Worm (Caenorhabditis elegans) whole organism, midembryonic: ENCODE results near the gene C43D7.4.

Experiments
- T22C8.4 ChIP-seq: fragments of 200-800 bp; sonication (Bioruptor generic); IDR thresholded peaks from 2 replicates; pipeline ENCODE4 v1.3.6; 2022; ENCODE audit warnings: missing genetic modification characterization, missing compliant biosample characterization
- cog-1 ChIP-seq: sonication (generic microtip); optimal IDR thresholded peaks from 2 replicates; lab custom pipeline; 2016; ENCODE audit warnings: missing genetic modification characterization, missing compliant biosample characterization
- flt-1 ChIP-seq: fragments of 200-800 bp; sonication (Bioruptor generic); IDR thresholded peaks from 2 replicates; pipeline ENCODE4 v1.3.6; 2022; ENCODE audit warnings: missing genetic modification characterization, missing compliant biosample characterization
- klf-2 ChIP-seq: fragments of 200-800 bp; sonication (Bioruptor generic); conservative IDR thresholded peaks from 2 replicates; pipeline ENCODE4 v1.3.6; 2022; ENCODE audit warnings: missing genetic modification reagents, missing genetic modification characterization, missing compliant biosample characterization
- med-1 ChIP-seq: sonication (generic microtip); optimal IDR thresholded peaks from 2 replicates; lab custom pipeline; 2017; ENCODE audit warnings: missing genetic modification characterization, mild to moderate bottlenecking, missing compliant biosample characterization, antibody characterized with exemption, missing genetic modification reagents; ENCODE audit not compliant: insufficient read depth
- ref-1 ChIP-seq: fragments of 200-800 bp; sonication (Bioruptor generic); conservative IDR thresholded peaks from 2 replicates; pipeline ENCODE4 v1.3.6; 2022; ENCODE audit warnings: missing genetic modification reagents, missing genetic modification characterization, missing compliant biosample characterization
- tab-1 ChIP-seq: fragments of 200-800 bp; sonication (Bioruptor generic); IDR thresholded peaks from 2 replicates; pipeline ENCODE4 v1.3.6; 2022; ENCODE audit warnings: missing genetic modification characterization, missing compliant biosample characterization
- ztf-23 ChIP-seq: fragments of 200-800 bp; sonication (Bioruptor generic); IDR thresholded peaks from 2 replicates; pipeline ENCODE4 v1.3.6; 2022; ENCODE audit warnings: missing genetic modification reagents, missing genetic modification characterization, missing compliant biosample characterization
- ztf-29 ChIP-seq: fragments of 200-800 bp; sonication (Bioruptor generic); IDR thresholded peaks from 2 replicates; pipeline ENCODE4 v1.3.6; 2022; ENCODE audit warnings: missing genetic modification reagents, missing genetic modification characterization, missing compliant biosample characterization

The C43D7.4 gene

ce11 chrV:19322387-19322786, at the start of gene C43D7.4:
Gene C43D7.4, minus strand, starts transcription at chrV:19322487.
- TF ChIP-seq med-1 (GFP tag; lab: Kevin White, UChicago) (no peak), klf-2 (GFP tag; lab: Robert Waterston, UW) (no peak), cog-1 (no peak), ztf-29 (GFP tag; lab: Robert Waterston, UW) (no peak), tab-1 (no peak), T22C8.4 (GFP tag; lab: Robert Waterston, UW) (no peak), ztf-23 (GFP tag; lab: Robert Waterston, UW) (no peak), ref-1 (no peak), flt-1 (no peak)

ce11 chrV:19371777-19372176, 49.5 kb upstream of the C43D7.4 start:
- TF ChIP-seq ztf-23 (GFP tag; lab: Robert Waterston, UW), result no peak
- 0 out of 2 replicates have a peak, but pooled peaks have one; percentile 3 for TF ChIP-seq T22C8.4 (GFP tag; lab: Robert Waterston, UW)

ce11 chrV:19371253-19371652, 49.0 kb upstream of the C43D7.4 start, which contains the start of gene Y43F8A.2:
Gene Y43F8A.2, plus strand, starts transcription at chrV:19371553.
- TF ChIP-seq klf-2 (GFP tag; lab: Robert Waterston, UW) (no peak), ztf-23 (GFP tag; lab: Robert Waterston, UW) (no peak), cog-1 (no peak), ztf-29 (GFP tag; lab: Robert Waterston, UW) (no peak), T22C8.4 (GFP tag; lab: Robert Waterston, UW) (peak; percentile 10; the same call in 1 of the 2 replicates), med-1 (GFP tag; lab: Kevin White, UChicago) (no peak)

ce11 chrV:19370189-19370588, 47.9 kb upstream of the C43D7.4 start, which contains the start of gene Y43F8A.1:
Gene Y43F8A.1, plus strand, starts transcription at chrV:19370489.
- no peak for TF ChIP-seq klf-2 (GFP tag; lab: Robert Waterston, UW)
- TF ChIP-seq ztf-23 (GFP tag; lab: Robert Waterston, UW), result no peak
- TF ChIP-seq flt-1, result no peak
- TF ChIP-seq tab-1, result no peak
- TF ChIP-seq ztf-29 (GFP tag; lab: Robert Waterston, UW), result no peak
- no peak for TF ChIP-seq T22C8.4 (GFP tag; lab: Robert Waterston, UW)
- TF ChIP-seq med-1 (GFP tag; lab: Kevin White, UChicago), result no peak
- TF ChIP-seq ref-1, result no peak

- TF ChIP-seq cog-1 (no peak), med-1 (GFP tag; lab: Kevin White, UChicago) (no peak), ztf-29 (GFP tag; lab: Robert Waterston, UW) (no peak), ztf-23 (GFP tag; lab: Robert Waterston, UW) (no peak)
Measured at ce11 chrV:19362568-19362967, 40.3 kb upstream of the C43D7.4 start, which contains the start of gene C14B4.2. Gene C14B4.2, minus strand, starts transcription at chrV:19362668.

ce11 chrV:19358039-19358438, 35.8 kb upstream of the C43D7.4 start:
- TF ChIP-seq med-1 (GFP tag; lab: Kevin White, UChicago), result no peak
- no peak for TF ChIP-seq ztf-29 (GFP tag; lab: Robert Waterston, UW)
- no peak for TF ChIP-seq tab-1
- no peak for TF ChIP-seq T22C8.4 (GFP tag; lab: Robert Waterston, UW)
- no peak; the same call in 1 of the 2 replicates for TF ChIP-seq flt-1
- no peak for TF ChIP-seq cog-1
- no peak for TF ChIP-seq ref-1
- TF ChIP-seq klf-2 (GFP tag; lab: Robert Waterston, UW), result no peak
- TF ChIP-seq ztf-23 (GFP tag; lab: Robert Waterston, UW), result no peak

ce11 chrV:19356717-19357116, 34.4 kb upstream of the C43D7.4 start:
- TF ChIP-seq med-1 (GFP tag; lab: Kevin White, UChicago), result no peak
- TF ChIP-seq tab-1, result no peak
- no peak for TF ChIP-seq ref-1
- no peak for TF ChIP-seq T22C8.4 (GFP tag; lab: Robert Waterston, UW)
- TF ChIP-seq ztf-23 (GFP tag; lab: Robert Waterston, UW), result no peak
- no peak for TF ChIP-seq klf-2 (GFP tag; lab: Robert Waterston, UW)
- TF ChIP-seq flt-1, result no peak
- TF ChIP-seq cog-1, result no peak
- TF ChIP-seq ztf-29 (GFP tag; lab: Robert Waterston, UW), result no peak

ce11 chrV:19355219-19355618, 32.9 kb upstream of the C43D7.4 start:
- TF ChIP-seq ztf-29 (GFP tag; lab: Robert Waterston, UW) (no peak), med-1 (GFP tag; lab: Kevin White, UChicago) (no peak), T22C8.4 (GFP tag; lab: Robert Waterston, UW) (no peak)

- TF ChIP-seq klf-2 (GFP tag; lab: Robert Waterston, UW) (no peak), flt-1 (no peak), med-1 (GFP tag; lab: Kevin White, UChicago) (no peak), tab-1 (no peak), ztf-23 (GFP tag; lab: Robert Waterston, UW) (no peak), ztf-29 (GFP tag; lab: Robert Waterston, UW) (no peak), T22C8.4 (GFP tag; lab: Robert Waterston, UW) (no peak), ref-1 (no peak), cog-1 (no peak)
Measured at ce11 chrV:19354506-19354905, 32.2 kb upstream of the C43D7.4 start.

ce11 chrV:19351944-19352343, 29.7 kb upstream of the C43D7.4 start:
- no peak for TF ChIP-seq ztf-29 (GFP tag; lab: Robert Waterston, UW)
- TF ChIP-seq ztf-23 (GFP tag; lab: Robert Waterston, UW), result no peak
- no peak for TF ChIP-seq T22C8.4 (GFP tag; lab: Robert Waterston, UW)
- TF ChIP-seq ref-1, result no peak
- no peak for TF ChIP-seq med-1 (GFP tag; lab: Kevin White, UChicago)
- TF ChIP-seq cog-1, result no peak
- no peak for TF ChIP-seq tab-1
- TF ChIP-seq flt-1, result no peak
- no peak for TF ChIP-seq klf-2 (GFP tag; lab: Robert Waterston, UW)
